Worm (Caenorhabditis elegans): ENCODE results near the gene pgm-3.

The pgm-3 gene

DNA sequence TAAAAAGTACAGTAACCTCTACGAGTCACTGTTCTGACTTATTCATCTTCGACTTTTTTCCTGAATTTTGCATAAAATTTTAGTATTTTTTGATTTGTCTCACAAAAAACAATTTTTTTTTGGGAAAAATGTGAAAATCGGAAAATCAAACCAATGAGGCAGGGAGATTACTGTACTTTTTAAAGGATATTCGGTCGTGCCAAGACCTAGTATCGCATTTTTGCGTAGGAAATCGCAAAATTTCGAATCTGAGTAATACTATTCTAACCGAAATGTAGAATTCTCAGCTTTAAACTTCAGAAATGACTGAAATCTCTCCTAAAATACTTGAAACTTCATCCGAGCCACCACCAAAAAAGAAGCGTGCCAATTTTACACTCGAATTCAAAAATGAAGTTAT is 12.3 kb downstream of the pgm-3 start, which contains the start of gene F21D5.4:
Gene F21D5.4, plus strand, starts transcription at position 301 of the 400 bp plus-strand sequence.
- TF ChIP-seq tbx-8 (GFP tag; optimal IDR thresholded peaks at IDR 0.05), result no peak
- no peak for TF ChIP-seq unc-39 (tag; optimal IDR thresholded peaks at IDR 0.05)
- no peak for TF ChIP-seq M03D4.4 (tag; optimal IDR thresholded peaks at IDR 0.05)
- TF ChIP-seq ces-1 (GFP tag; optimal IDR thresholded peaks at IDR 0.05), result no peak
- no peak for TF ChIP-seq mls-2 (tag; optimal IDR thresholded peaks at IDR 0.05)
- TF ChIP-seq ceh-43 (GFP tag; optimal IDR thresholded peaks at IDR 0.05), result no peak

DNA sequence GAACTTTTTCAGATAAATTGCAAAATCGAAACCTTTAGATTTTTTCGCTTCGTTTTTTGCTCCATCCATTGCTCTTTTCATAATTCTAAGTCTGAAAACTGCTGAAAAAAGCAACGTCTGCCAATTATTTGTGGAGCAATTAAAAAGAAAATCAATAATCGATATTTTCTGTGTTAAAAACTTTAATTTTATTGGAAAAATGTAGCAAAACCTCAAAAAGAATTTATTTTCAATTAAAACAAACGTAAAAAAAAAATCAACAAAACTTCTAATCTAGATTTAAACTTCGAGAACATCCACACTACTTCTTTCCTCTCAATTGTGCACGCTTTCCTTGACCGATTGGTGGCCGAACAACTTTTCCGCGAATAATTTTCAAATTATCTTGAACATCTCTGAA is 13.8 kb downstream of the pgm-3 start, which contains the start of gene F21D5.5:
Gene F21D5.5, minus strand, starts transcription at position 101 of the 400 bp plus-strand sequence.
- TF ChIP-seq ceh-43 (GFP tag; optimal IDR thresholded peaks at IDR 0.05) (no peak), hlh-1 (tag; optimal IDR thresholded peaks at IDR 0.05) (no peak), ces-1 (GFP tag; optimal IDR thresholded peaks at IDR 0.05) (no peak), nhr-2 (tag; optimal IDR thresholded peaks at IDR 0.05) (no peak), unc-120 (tag; optimal IDR thresholded peaks at IDR 0.05; ENCODE audit: poor library complexity, severe bottlenecking) (no peak), lin-13 (tag; optimal IDR thresholded peaks at IDR 0.05) (no peak), sem-2 (GFP tag; optimal IDR thresholded peaks at IDR 0.05) (no peak)

DNA sequence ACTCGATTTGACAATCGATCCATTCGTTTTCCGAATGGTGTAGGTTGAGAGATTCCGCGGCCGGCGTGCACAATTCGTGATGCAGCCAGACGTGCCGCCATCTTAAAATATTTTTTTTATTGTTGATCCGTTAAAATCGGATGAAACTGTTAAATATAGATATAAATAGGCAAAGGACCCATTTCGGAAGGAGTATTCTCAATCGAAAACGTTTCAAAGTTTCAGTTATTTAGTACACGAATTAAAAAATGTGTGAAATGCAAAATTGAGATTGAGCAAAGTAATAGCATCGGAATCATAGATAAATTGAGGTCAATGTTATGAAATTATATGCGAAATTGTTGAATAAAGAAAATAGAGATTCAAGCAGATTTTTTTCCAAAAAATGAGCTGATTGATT is 14.4 kb downstream of the pgm-3 start, which contains the start of gene mrps-33:
Gene mrps-33, minus strand, starts transcription at position 101 of the 400 bp plus-strand sequence.
- TF ChIP-seq zip-8 (tag; optimal IDR thresholded peaks at IDR 0.05), result no peak
- no peak for TF ChIP-seq pha-4 (tag; optimal IDR thresholded peaks at IDR 0.05)
- TF ChIP-seq hlh-1 (tag; optimal IDR thresholded peaks at IDR 0.05), result no peak
- TF ChIP-seq blmp-1 (tag; optimal IDR thresholded peaks at IDR 0.05), result no peak
- TF ChIP-seq nhr-12 (tag; optimal IDR thresholded peaks at IDR 0.05), result no peak
- no peak for TF ChIP-seq nhr-28 (tag; optimal IDR thresholded peaks at IDR 0.05)
- TF ChIP-seq unc-120 (tag; optimal IDR thresholded peaks at IDR 0.05; ENCODE audit: poor library complexity, severe bottlenecking), result no peak
- no peak for TF ChIP-seq elt-3 (tag; optimal IDR thresholded peaks at IDR 0.05)
- no peak for TF ChIP-seq flh-1 (GFP tag; optimal IDR thresholded peaks at IDR 0.05)
- TF ChIP-seq ceh-83 (GFP tag; optimal IDR thresholded peaks at IDR 0.05), result no peak
- TF ChIP-seq nhr-76 (tag; optimal IDR thresholded peaks at IDR 0.05), result no peak
- TF ChIP-seq unc-62 (GFP tag; optimal IDR thresholded peaks at IDR 0.05), result no peak
- TF ChIP-seq tbx-8 (GFP tag; optimal IDR thresholded peaks at IDR 0.05), result no peak
- no peak for TF ChIP-seq lin-32 (GFP tag; optimal IDR thresholded peaks at IDR 0.05)
- TF ChIP-seq lsy-2 (tag; optimal IDR thresholded peaks at IDR 0.05), result no peak

ce11 chrIV:8740952-8741438 is 15.5 kb downstream of the pgm-3 start, which contains the start of gene F21D5.6:
Gene F21D5.6, minus strand, starts transcription at chrIV:8741388.
- no peak for TF ChIP-seq lin-13 (tag; optimal IDR thresholded peaks at IDR 0.05)
- TF ChIP-seq bed-3 (GFP tag; optimal IDR thresholded peaks at IDR 0.05), result no peak
- no peak for TF ChIP-seq ceh-39 (tag; optimal IDR thresholded peaks at IDR 0.05)
- no peak for TF ChIP-seq zip-8 (tag; optimal IDR thresholded peaks at IDR 0.05)
- TF ChIP-seq ces-1 (GFP tag; optimal IDR thresholded peaks at IDR 0.05), result no peak
- no peak for TF ChIP-seq mls-2 (tag; optimal IDR thresholded peaks at IDR 0.05)
- TF ChIP-seq unc-39 (tag; optimal IDR thresholded peaks at IDR 0.05), result no peak
- TF ChIP-seq unc-62 (GFP tag; optimal IDR thresholded peaks at IDR 0.05), result no peak
- TF ChIP-seq M03D4.4 (tag; optimal IDR thresholded peaks at IDR 0.05), result no peak
- no peak for TF ChIP-seq nhr-12 (tag; optimal IDR thresholded peaks at IDR 0.05)
- TF ChIP-seq pha-4 (tag; optimal IDR thresholded peaks at IDR 0.05), result no peak

ce11 chrIV:8743654-8744332 is 18.3 kb downstream of the pgm-3 start, which contains the start of gene F21D5.7:
Gene F21D5.7, minus strand, starts transcription at chrIV:8743704.
- TF ChIP-seq elt-3 (tag; optimal IDR thresholded peaks at IDR 0.05) (no peak), mls-2 (tag; optimal IDR thresholded peaks at IDR 0.05) (no peak), bed-3 (GFP tag; optimal IDR thresholded peaks at IDR 0.05) (no peak), lin-32 (GFP tag; optimal IDR thresholded peaks at IDR 0.05) (no peak), ceh-39 (tag; optimal IDR thresholded peaks at IDR 0.05) (no peak), M03D4.4 (tag; optimal IDR thresholded peaks at IDR 0.05) (no peak), ceh-43 (GFP tag; optimal IDR thresholded peaks at IDR 0.05) (no peak), lin-13 (tag; optimal IDR thresholded peaks at IDR 0.05) (peak; percentile 1), pha-4 (tag; optimal IDR thresholded peaks at IDR 0.05) (peak; percentile 36), unc-120 (tag; optimal IDR thresholded peaks at IDR 0.05; ENCODE audit: poor library complexity, severe bottlenecking) (no peak), zip-8 (tag; optimal IDR thresholded peaks at IDR 0.05) (no peak), cnd-1 (tag; optimal IDR thresholded peaks at IDR 0.05) (no peak), snpc-4 (tag; optimal IDR thresholded peaks at IDR 0.05) (no peak), sptf-1 (tag; optimal IDR thresholded peaks at IDR 0.05) (peak; percentile 31), drap-1 (GFP tag; optimal IDR thresholded peaks at IDR 0.05) (no peak), nhr-237 (tag; optimal IDR thresholded peaks at IDR 0.05) (peak; percentile 33), ceh-83 (GFP tag; optimal IDR thresholded peaks at IDR 0.05) (no peak), ham-2 (GFP tag; optimal IDR thresholded peaks at IDR 0.05) (no peak), mab-5 (tag; optimal IDR thresholded peaks at IDR 0.05) (no peak), nhr-28 (tag; optimal IDR thresholded peaks at IDR 0.05) (no peak), nhr-12 (tag; optimal IDR thresholded peaks at IDR 0.05) (no peak), elt-1 (tag; optimal IDR thresholded peaks at IDR 0.05; ENCODE audit: borderline replicate concordance, insufficient read depth) (no peak), ces-1 (GFP tag; optimal IDR thresholded peaks at IDR 0.05) (peak; percentile 28), tbx-8 (GFP tag; optimal IDR thresholded peaks at IDR 0.05) (no peak), nhr-2 (tag; optimal IDR thresholded peaks at IDR 0.05) (no peak), sem-2 (GFP tag; optimal IDR thresholded peaks at IDR 0.05) (no peak), ztf-11 (tag; optimal IDR thresholded peaks at IDR 0.05) (no peak), hlh-1 (tag; optimal IDR thresholded peaks at IDR 0.05) (no peak), unc-39 (tag; optimal IDR thresholded peaks at IDR 0.05) (no peak), lsy-2 (tag; optimal IDR thresholded peaks at IDR 0.05) (peak; percentile 65), unc-62 (GFP tag; optimal IDR thresholded peaks at IDR 0.05) (no peak), mep-1 (tag; optimal IDR thresholded peaks at IDR 0.05) (peak; percentile 49)
